Fruit fly (Drosophila melanogaster) S2 (cell line): ENCODE data around the gene CG7264.

ENCODE experiments used
- CG8478 ChIP-seq: fragments of >200 bp; optimal IDR thresholded peaks from 2 replicates; lab custom pipeline; 2018
- CTCF ChIP-seq, 2 experiments: fragments of >200 bp; optimal IDR thresholded peaks; 2 replicates each; lab custom pipeline; 2018

dm6 chr3L:11795440-11795983, 33.3 kb upstream of the CG7264 start, which contains the start of gene Klp68D:
- TF ChIP-seq CTCF (optimal IDR thresholded peaks at IDR 0.05; lab: Kevin White, UChicago) (no peak), CG8478 (lab: Kevin White, UChicago) (no peak)
